Worm (Caenorhabditis elegans): ENCODE measurements around the gene C08H9.15.

Gene C08H9.15

DNA sequence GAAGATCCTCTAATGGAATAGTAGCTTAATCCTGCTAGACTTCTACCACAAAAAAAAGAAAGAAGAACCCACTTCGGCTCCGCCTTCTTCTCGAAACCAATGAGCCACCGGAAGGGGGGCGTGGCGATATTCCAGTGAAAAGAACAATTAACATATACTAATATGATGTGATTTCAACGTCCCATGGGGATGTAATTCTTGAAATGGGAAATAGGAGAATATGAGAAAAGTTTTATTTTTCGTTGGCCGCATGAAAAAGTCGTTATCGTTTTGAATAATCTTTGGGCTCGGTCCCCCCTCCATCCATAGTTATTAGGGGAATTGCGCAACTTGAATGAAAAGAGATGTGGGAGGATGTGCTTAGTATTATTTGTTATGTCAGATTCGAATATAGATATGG is 19.3 kb downstream of the C08H9.15 start, which contains the start of gene unc-4:
Gene unc-4, minus strand, starts transcription at position 101 of the 400 bp plus-strand sequence.
- no peak for TF ChIP-seq ref-2 (tag; optimal IDR thresholded peaks at IDR 0.05)
- no peak for TF ChIP-seq ets-4 (tag; optimal IDR thresholded peaks at IDR 0.05)
- TF ChIP-seq pax-1 (tag; optimal IDR thresholded peaks at IDR 0.05) = no peak
- TF ChIP-seq unc-55 (GFP tag; optimal IDR thresholded peaks at IDR 0.05) = no peak
- TF ChIP-seq T23F11.4 (GFP tag; optimal IDR thresholded peaks at IDR 0.05) = no peak

DNA sequence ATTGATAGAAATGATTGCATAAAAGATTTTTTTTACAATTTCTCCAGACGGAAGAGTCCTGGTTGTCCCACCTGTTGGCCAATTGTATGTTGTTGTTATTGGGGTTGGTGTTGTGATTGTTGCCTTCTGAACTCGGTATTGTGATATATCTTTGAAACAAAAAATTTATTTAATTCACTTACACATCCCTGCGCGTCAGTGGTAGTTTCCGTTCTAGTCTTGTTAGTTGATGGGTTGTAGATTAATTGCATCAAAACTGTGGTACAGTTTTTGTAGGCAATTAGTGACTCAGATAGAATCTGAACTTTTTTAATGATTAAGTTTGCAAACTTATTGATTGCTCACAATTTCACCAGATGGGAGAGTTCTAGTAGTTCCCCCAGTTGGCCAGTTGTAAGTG is 23.5 kb downstream of the C08H9.15 start:
- no peak for TF ChIP-seq ceh-30 (tag; optimal IDR thresholded peaks at IDR 0.05)
- TF ChIP-seq elt-2 (tag; optimal IDR thresholded peaks at IDR 0.05) = no peak
- no peak for TF ChIP-seq unc-3 (GFP tag; conservative IDR thresholded peaks at IDR 0.05)
- no peak for TF ChIP-seq unc-3 (tag; optimal IDR thresholded peaks at IDR 0.05)
- no peak for TF ChIP-seq C08G9.2 (tag; optimal IDR thresholded peaks at IDR 0.05)
- TF ChIP-seq lin-11 (tag; optimal IDR thresholded peaks at IDR 0.05) = no peak
- TF ChIP-seq ceh-24 (tag; optimal IDR thresholded peaks at IDR 0.05) = no peak
- no peak for TF ChIP-seq K09A11.1 (tag; optimal IDR thresholded peaks at IDR 0.05; ENCODE audit: insufficient read depth)
- no peak for TF ChIP-seq ceh-2 (tag; optimal IDR thresholded peaks at IDR 0.05)
- no peak for TF ChIP-seq ceh-48 (tag; optimal IDR thresholded peaks at IDR 0.05)
- TF ChIP-seq pros-1 (tag; optimal IDR thresholded peaks at IDR 0.05) = no peak

DNA sequence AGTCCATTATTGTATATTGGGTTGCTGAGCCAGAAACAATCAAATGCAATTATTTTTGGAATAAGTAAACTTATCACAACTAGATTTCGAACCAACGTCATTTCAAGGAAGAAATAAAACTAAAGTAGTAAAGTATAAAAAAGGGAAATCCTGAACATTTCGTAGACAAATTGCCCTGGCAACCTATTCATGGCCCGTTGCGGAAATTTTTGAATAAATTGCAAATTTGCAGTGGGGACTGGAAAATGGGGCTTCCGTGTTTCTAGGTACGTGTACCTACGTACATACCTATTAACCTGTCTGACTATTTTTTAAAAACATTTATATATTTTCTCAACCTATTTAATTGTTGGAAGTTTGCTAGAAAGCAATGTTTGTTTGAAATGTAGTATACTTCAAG is 34.0 kb downstream of the C08H9.15 start, which contains the start of gene F26C11.3:
Gene F26C11.3, minus strand, starts transcription at position 101 of the 400 bp plus-strand sequence.
- no peak for TF ChIP-seq lin-11 (tag; optimal IDR thresholded peaks at IDR 0.05)
- no peak for TF ChIP-seq sox-2 (GFP tag; IDR thresholded peaks at IDR 0.05)
- no peak for TF ChIP-seq nhr-232 (tag; optimal IDR thresholded peaks at IDR 0.05)
- no peak for TF ChIP-seq ceh-6 (GFP tag; optimal IDR thresholded peaks at IDR 0.05)
- no peak for TF ChIP-seq sox-4 (tag; optimal IDR thresholded peaks at IDR 0.05)
- no peak for TF ChIP-seq hlh-6 (tag; optimal IDR thresholded peaks at IDR 0.05)
- TF ChIP-seq eyg-1 (tag; optimal IDR thresholded peaks at IDR 0.05) = no peak
- no peak for TF ChIP-seq ttx-3 (tag; optimal IDR thresholded peaks at IDR 0.05)
- no peak for TF ChIP-seq ceh-31 (tag; optimal IDR thresholded peaks at IDR 0.05)
- TF ChIP-seq K02D7.2 (tag; optimal IDR thresholded peaks at IDR 0.05) = no peak
- TF ChIP-seq C08G9.2 (tag; optimal IDR thresholded peaks at IDR 0.05) = no peak
- TF ChIP-seq pqm-1 (tag; optimal IDR thresholded peaks at IDR 0.05) = no peak
- TF ChIP-seq F13H6.1 (tag; optimal IDR thresholded peaks at IDR 0.05) = no peak
- no peak for TF ChIP-seq madf-2 (tag; optimal IDR thresholded peaks at IDR 0.05)
- TF ChIP-seq dve-1 (tag; optimal IDR thresholded peaks at IDR 0.05) = no peak
- no peak for TF ChIP-seq fkh-6 (tag; optimal IDR thresholded peaks at IDR 0.05)
- TF ChIP-seq ceh-18 (tag; optimal IDR thresholded peaks at IDR 0.05) = no peak
- TF ChIP-seq pha-4 (tag; optimal IDR thresholded peaks at IDR 0.05) = no peak
- TF ChIP-seq pros-1 (tag; optimal IDR thresholded peaks at IDR 0.05) = no peak
- TF ChIP-seq hlh-30 (tag; optimal IDR thresholded peaks at IDR 0.05; ENCODE audit: insufficient read depth) = no peak

DNA sequence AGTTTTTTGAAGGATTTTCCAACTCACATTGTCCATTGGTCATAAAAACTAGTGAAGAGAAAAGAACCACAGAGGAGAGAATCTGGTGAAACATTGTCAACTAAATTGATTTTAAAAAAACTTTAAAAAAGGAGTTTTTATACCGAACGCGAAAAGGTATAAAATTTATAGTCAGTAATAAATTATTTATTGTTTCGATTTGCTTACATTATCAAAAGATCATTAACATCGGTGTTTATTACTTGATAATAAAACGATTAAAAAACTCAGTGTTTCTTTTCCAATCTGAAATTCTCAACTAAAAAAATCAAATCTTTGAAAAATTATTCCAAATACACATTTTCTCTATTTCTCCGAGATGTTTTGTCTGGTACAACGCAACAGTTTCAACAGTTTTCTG is 35.2 kb downstream of the C08H9.15 start, which contains the start of gene F26C11.4:
Gene F26C11.4, minus strand, starts transcription at position 101 of the 400 bp plus-strand sequence.
- TF ChIP-seq eyg-1 (tag; optimal IDR thresholded peaks at IDR 0.05) (no peak), pha-4 (tag; optimal IDR thresholded peaks at IDR 0.05) (no peak), pax-1 (tag; optimal IDR thresholded peaks at IDR 0.05) (no peak), pat-9 (tag; optimal IDR thresholded peaks at IDR 0.05) (no peak), zip-5 (tag; optimal IDR thresholded peaks at IDR 0.05) (no peak), dmd-4 (tag; optimal IDR thresholded peaks at IDR 0.05; ENCODE audit: borderline replicate concordance) (no peak), ceh-14 (tag; optimal IDR thresholded peaks at IDR 0.05) (no peak)
